Worm (Caenorhabditis elegans): ENCODE results near the gene nhr-241.

DNA sequence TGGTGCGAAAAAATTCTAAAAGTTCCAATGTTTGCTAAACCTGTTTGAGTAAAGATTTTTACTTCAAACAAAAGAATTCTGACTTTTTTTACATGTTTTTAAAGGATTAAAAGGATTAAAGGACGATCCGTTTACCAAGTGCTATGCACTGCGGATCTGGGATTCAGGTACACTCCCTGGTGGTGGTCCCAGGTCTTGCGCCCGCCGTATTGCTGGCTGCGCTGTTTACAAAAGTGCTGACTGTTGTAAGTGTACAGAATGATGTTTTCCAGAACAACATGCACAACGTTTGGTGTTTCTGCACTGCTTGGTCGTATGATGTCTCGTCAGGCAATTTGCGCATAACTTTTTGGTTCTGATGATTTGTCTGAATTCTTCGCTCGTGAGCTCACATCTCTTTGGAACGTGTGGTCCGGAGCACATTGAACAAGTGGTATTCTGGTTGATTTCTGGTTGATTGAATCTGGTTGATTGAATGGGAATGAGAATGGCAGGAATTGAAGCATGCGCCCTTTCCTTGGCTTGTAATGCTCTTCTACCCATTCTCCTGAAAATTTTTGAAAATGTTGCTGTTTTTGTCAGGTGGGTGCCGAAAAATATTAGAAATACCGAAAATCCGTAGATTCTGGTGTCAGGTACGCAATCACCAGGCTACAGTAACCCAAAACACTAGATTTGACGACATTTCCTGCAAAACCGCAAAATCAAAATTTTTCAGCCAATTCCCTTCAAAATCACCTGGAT, 6.2 kb downstream of the nhr-241 start:
- TF ChIP-seq B0310.2 (tag; optimal IDR thresholded peaks at IDR 0.05) (no peak), ama-1 (optimal IDR thresholded peaks at IDR 0.05) (no peak)

Measured in whole organism, early embryonic.